Fruit fly (Drosophila melanogaster): ENCODE results near the gene CG13895.
A peak's percentile ranks its signal among the peaks of the same experiment; 100 is the strongest.

CG13895 gene

DNA sequence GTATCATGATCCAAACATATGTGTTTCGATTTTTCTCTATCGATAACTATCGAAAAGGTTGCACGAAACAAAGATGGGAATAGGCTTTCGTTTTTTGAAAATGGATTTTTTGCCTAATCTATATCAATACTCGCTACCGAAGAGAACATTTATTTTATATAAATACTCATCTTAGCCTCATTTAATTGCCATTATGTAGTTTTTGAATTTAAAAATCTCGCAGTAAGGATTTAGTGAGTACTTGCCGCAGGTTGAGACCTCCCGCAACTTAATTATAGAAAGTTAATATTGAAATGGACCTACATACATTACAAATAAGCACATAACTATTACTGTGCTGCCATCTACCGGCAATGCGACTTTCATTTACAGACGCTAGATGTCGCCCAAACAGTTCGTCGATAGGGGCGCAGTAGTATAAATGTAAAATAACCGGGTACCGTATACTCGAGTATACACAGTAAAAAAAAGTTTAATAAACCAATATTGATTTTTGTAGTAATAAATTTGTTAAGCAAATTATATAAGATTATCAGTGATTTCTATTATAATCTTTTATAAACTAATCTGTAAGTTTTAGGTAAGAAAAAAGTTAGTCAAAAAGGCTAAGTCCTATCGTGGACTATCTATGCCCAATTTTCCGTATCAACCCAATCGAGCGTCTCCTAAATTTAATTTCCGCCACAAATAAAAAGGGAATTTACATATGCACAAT lies 4.0 kb upstream of the CG13895 start, which contains the start of gene CG13896 (continued):
- TF ChIP-seq dan (GFP tag; IDR thresholded peaks at IDR 0.05) = peak; percentile 68; the same call in 1 of the 2 replicates
- peak; percentile 66 for TF ChIP-seq BtbVII (GFP tag; optimal IDR thresholded peaks at IDR 0.05)
- TF ChIP-seq Oli (tag; optimal IDR thresholded peaks at IDR 0.05) = peak; percentile 36
- TF ChIP-seq CG30020 (tag; optimal IDR thresholded peaks at IDR 0.05) = peak; percentile 52
- TF ChIP-seq bbx (GFP tag; IDR thresholded peaks at IDR 0.05; ENCODE audit: partially characterized antibody) = peak; percentile 70
- peak; percentile 87 for TF ChIP-seq CG12744 (GFP tag; optimal IDR thresholded peaks at IDR 0.05)
- TF ChIP-seq oc (tag; optimal IDR thresholded peaks at IDR 0.05) = no peak
- TF ChIP-seq CG30431 (GFP tag; optimal IDR thresholded peaks at IDR 0.05) = peak; percentile 84
- TF ChIP-seq CG32772 (GFP tag; IDR thresholded peaks at IDR 0.05) = peak; percentile 84
- peak; percentile 88 for TF ChIP-seq slp2 (GFP tag; optimal IDR thresholded peaks at IDR 0.05)
- peak; percentile 85 for TF ChIP-seq CG13624 (GFP tag; optimal IDR thresholded peaks at IDR 0.05)
- peak; percentile 72 for TF ChIP-seq CG14710 (tag; optimal IDR thresholded peaks at IDR 0.05)
- TF ChIP-seq gcm (GFP tag; optimal IDR thresholded peaks at IDR 0.05) = peak; percentile 87
- peak; percentile 95 for TF ChIP-seq CG11247 (GFP tag; IDR thresholded peaks at IDR 0.05)
- TF ChIP-seq danr (GFP tag; IDR thresholded peaks at IDR 0.05) = peak; percentile 62; the same call in 1 of the 2 replicates
- peak; percentile 50 for TF ChIP-seq ac (GFP tag; optimal IDR thresholded peaks at IDR 0.05)
- TF ChIP-seq CG14441 (GFP tag; IDR thresholded peaks at IDR 0.05) = peak; percentile 84
- 0 out of 2 replicates have a peak, but pooled peaks have one; percentile 44 for TF ChIP-seq ham (GFP tag; IDR thresholded peaks at IDR 0.05)
- TF ChIP-seq fd3F (GFP tag; optimal IDR thresholded peaks at IDR 0.05) = peak; percentile 67
- peak; percentile 82 for TF ChIP-seq CG2116 (GFP tag; optimal IDR thresholded peaks at IDR 0.05)
- peak; percentile 87 for TF ChIP-seq CG9609 (GFP tag; optimal IDR thresholded peaks at IDR 0.05)
- no peak for TF ChIP-seq ato (GFP tag; IDR thresholded peaks at IDR 0.05; ENCODE audit: partially characterized antibody)
- peak; percentile 70 for TF ChIP-seq CG6765 (GFP tag; optimal IDR thresholded peaks at IDR 0.05)
- TF ChIP-seq CG10959 (GFP tag; IDR thresholded peaks at IDR 0.05) = peak; percentile 67
- peak; percentile 49 for TF ChIP-seq CG1529 (GFP tag; optimal IDR thresholded peaks at IDR 0.05)
- TF ChIP-seq cato (GFP tag; optimal IDR thresholded peaks at IDR 0.05; ENCODE audit: borderline replicate concordance) = peak; percentile 76
- TF ChIP-seq tio (GFP tag; optimal IDR thresholded peaks at IDR 0.05) = peak; percentile 84
- peak; percentile 65 for TF ChIP-seq gsb (GFP tag; IDR thresholded peaks at IDR 0.05)
- peak; percentile 78 for TF ChIP-seq dmrt99B (tag; optimal IDR thresholded peaks at IDR 0.05)
- TF ChIP-seq CTCF (GFP tag; optimal IDR thresholded peaks at IDR 0.05) = peak; percentile 100
- no peak for TF ChIP-seq GATAe (GFP tag; conservative IDR thresholded peaks at IDR 0.05)
- TF ChIP-seq NfI (GFP tag; optimal IDR thresholded peaks at IDR 0.05) = peak; percentile 85
- no peak for TF ChIP-seq yki (optimal IDR thresholded peaks at IDR 0.05)
- TF ChIP-seq scrt (GFP tag; optimal IDR thresholded peaks at IDR 0.05) = peak; percentile 66
- peak; percentile 37 for TF ChIP-seq Tbp (GFP tag; optimal IDR thresholded peaks at IDR 0.05)
- TF ChIP-seq CG11398 (GFP tag; optimal IDR thresholded peaks at IDR 0.05) = peak; percentile 75
- TF ChIP-seq CG17385 (GFP tag; optimal IDR thresholded peaks at IDR 0.05) = peak; percentile 64
- TF ChIP-seq Dip3 (GFP tag; optimal IDR thresholded peaks at IDR 0.05) = peak; percentile 82
- no peak for TF ChIP-seq lov (optimal IDR thresholded peaks at IDR 0.05)
- TF ChIP-seq lov (GFP tag; IDR thresholded peaks at IDR 0.05) = peak; percentile 72; the same call in 1 of the 3 replicates
- no peak for TF ChIP-seq seq (GFP tag; IDR thresholded peaks at IDR 0.05)
- TF ChIP-seq sc (optimal IDR thresholded peaks at IDR 0.05) = no peak
- peak; percentile 45 for TF ChIP-seq sc (GFP tag; optimal IDR thresholded peaks at IDR 0.05)
- peak; percentile 84 for TF ChIP-seq CG11085 (GFP tag; IDR thresholded peaks at IDR 0.05)
- TF ChIP-seq Lim3 (GFP tag; IDR thresholded peaks at IDR 0.05) = no peak
- peak; percentile 71 for TF ChIP-seq luna (GFP tag; optimal IDR thresholded peaks at IDR 0.05)
- peak; percentile 75 for TF ChIP-seq repo (GFP tag; optimal IDR thresholded peaks at IDR 0.05)
- TF ChIP-seq cad (GFP tag; optimal IDR thresholded peaks at IDR 0.05) = no peak
- TF ChIP-seq zfh1 (GFP tag; IDR thresholded peaks at IDR 0.05) = peak; percentile 91
- TF ChIP-seq vfl (GFP tag; optimal IDR thresholded peaks at IDR 0.05) = peak; percentile 71
- peak; percentile 90 for TF ChIP-seq lab (GFP tag; optimal IDR thresholded peaks at IDR 0.05)

Measured in whole organism, embryonic.